Worm (Caenorhabditis elegans): ENCODE results near the gene nlp-51.

DNA sequence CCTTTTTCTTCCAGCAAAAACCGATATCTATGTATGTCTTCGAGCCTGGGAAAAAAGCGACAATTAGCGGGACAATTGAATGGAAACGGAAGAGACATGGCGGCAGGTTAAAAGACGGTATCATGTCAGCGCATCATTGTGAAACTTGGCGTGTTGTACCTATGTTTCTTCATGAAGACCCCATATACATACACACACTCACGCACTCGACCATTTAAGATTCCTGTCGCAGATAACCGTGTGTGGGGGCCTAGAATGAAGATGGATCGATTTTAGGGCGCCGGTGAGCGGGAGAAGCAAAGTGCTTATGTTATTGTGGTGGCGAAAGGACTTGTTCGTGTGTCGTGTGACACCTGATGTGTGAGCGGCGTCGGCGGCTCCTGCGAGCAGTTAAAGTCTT lies 42.6 kb downstream of the nlp-51 start:
- TF ChIP-seq blmp-1 (tag; optimal IDR thresholded peaks at IDR 0.05), result no peak
- TF ChIP-seq hpl-2 (GFP tag; optimal IDR thresholded peaks at IDR 0.05), result no peak
- TF ChIP-seq ama-1 (optimal IDR thresholded peaks at IDR 0.05), result no peak
- TF ChIP-seq fos-1 (tag; optimal IDR thresholded peaks at IDR 0.05), result no peak
- TF ChIP-seq unc-98 (GFP tag; IDR thresholded peaks at IDR 0.05), result no peak
- no peak for TF ChIP-seq mep-1 (tag; optimal IDR thresholded peaks at IDR 0.05)
- no peak for TF ChIP-seq nhr-47 (tag; optimal IDR thresholded peaks at IDR 0.05)
- no peak for TF ChIP-seq ztf-4 (tag; optimal IDR thresholded peaks at IDR 0.05)
- no peak for TF ChIP-seq lin-39 (tag; optimal IDR thresholded peaks at IDR 0.05)
- no peak for TF ChIP-seq ceh-82 (tag; optimal IDR thresholded peaks at IDR 0.05)
- no peak for TF ChIP-seq ceh-8 (GFP tag; optimal IDR thresholded peaks at IDR 0.05)
